Fruit fly (Drosophila melanogaster) whole organism, pupa: ENCODE measurements around the gene CG31867.

ENCODE experiments used
- CG13204 ChIP-seq: fragments of 200-800 bp; sonication (Bioruptor generic); optimal IDR thresholded peaks from 2 replicates; lab custom pipeline; 2018; ENCODE audit warnings: missing biosample characterization, mild to moderate bottlenecking, missing genetic modification characterization, moderate library complexity
- CG14655 ChIP-seq: fragments of 200-800 bp; sonication (Bioruptor generic); optimal IDR thresholded peaks from 3 replicates; lab custom pipeline; 2017; ENCODE audit warnings: mild to moderate bottlenecking, missing biosample characterization, missing genetic modification reagents, missing genetic modification characterization
- CG15710 ChIP-seq: fragments of 200-800 bp; sonication (Bioruptor generic); optimal IDR thresholded peaks from 2 replicates; lab custom pipeline; 2018; ENCODE audit warnings: missing biosample characterization, mild to moderate bottlenecking, missing genetic modification characterization, moderate library complexity
- CG32121 ChIP-seq: fragments of 200-800 bp; sonication (Bioruptor generic); IDR thresholded peaks from 2 replicates; pipeline ENCODE4 v1.3.6; 2022; ENCODE audit warnings: missing biosample characterization, missing genetic modification characterization
- CG34367 ChIP-seq: fragments of 200-800 bp; sonication (Bioruptor generic); optimal IDR thresholded peaks from 2 replicates; lab custom pipeline; 2018; ENCODE audit warnings: missing biosample characterization, mild to moderate bottlenecking, missing genetic modification characterization
- CG8301 ChIP-seq: fragments of 200-800 bp; sonication (Bioruptor generic); optimal IDR thresholded peaks from 2 replicates; lab custom pipeline; 2018; ENCODE audit warnings: missing biosample characterization, mild to moderate bottlenecking, missing genetic modification characterization
- EcR ChIP-seq: fragments of 200-800 bp; sonication (Bioruptor generic); optimal IDR thresholded peaks from 3 replicates; lab custom pipeline; 2019; ENCODE audit warnings: missing biosample characterization, missing genetic modification characterization, mild to moderate bottlenecking, moderate library complexity, missing genetic modification reagents
- Pif1A ChIP-seq: fragments of 200-800 bp; sonication (Bioruptor generic); optimal IDR thresholded peaks from 3 replicates; lab custom pipeline; 2016; ENCODE audit warnings: missing biosample characterization, missing genetic modification characterization
- Snoo ChIP-seq: fragments of 200-800 bp; sonication (Bioruptor generic); optimal IDR thresholded peaks from 3 replicates; lab custom pipeline; 2017; ENCODE audit warnings: missing biosample characterization, mild to moderate bottlenecking, missing genetic modification characterization, inconsistent platforms

dm6 chr2L:11113714-11114113 is 31.5 kb downstream of the CG31867 start, which contains the start of gene Gr32a:
- TF ChIP-seq Pif1A (GFP tag; lab: Kevin White, UChicago) (no peak), CG14655 (GFP tag; lab: Kevin White, UChicago) (no peak), CG13204 (GFP tag; lab: Kevin White, UChicago) (no peak), CG34367 (tag; lab: Kevin White, UChicago) (no peak), Snoo (tag; lab: Kevin White, UChicago) (no peak), CG15710 (tag; lab: Kevin White, UChicago) (no peak), CG8301 (tag; lab: Kevin White, UChicago) (no peak), EcR (GFP tag; lab: Kevin White, UChicago) (no peak), CG32121 (GFP tag; lab: Robert Waterston, UW) (no peak)
